Fruit fly (Drosophila melanogaster) whole organism, embryonic: Measurements from ENCODE around the gene CG16753.

Experiments
- C15 ChIP-seq: fragments of 200-800 bp; sonication (Bioruptor generic); IDR thresholded peaks from 3 replicates; pipeline ENCODE4 v1.3.6; 2022; ENCODE audit warnings: missing biosample characterization, missing genetic modification characterization
- CG11456 ChIP-seq: fragments of 200-800 bp; sonication (Bioruptor generic); IDR thresholded peaks from 3 replicates; pipeline ENCODE4 v1.3.6; 2022; ENCODE audit warnings: missing biosample characterization, missing genetic modification characterization
- CG11504 ChIP-seq: fragments of 200-800 bp; sonication (Bioruptor generic); optimal IDR thresholded peaks from 3 replicates; lab custom pipeline; 2019; ENCODE audit warnings: missing biosample characterization, mild to moderate bottlenecking, missing genetic modification characterization, moderate library complexity
- CG12219 ChIP-seq: fragments of 200-800 bp; sonication (Bioruptor generic); optimal IDR thresholded peaks from 3 replicates; lab custom pipeline; 2018; ENCODE audit warnings: missing biosample characterization, mild to moderate bottlenecking, missing genetic modification characterization
- CG12391 ChIP-seq: fragments of 200-800 bp; sonication (Bioruptor generic); optimal IDR thresholded peaks from 3 replicates; lab custom pipeline; 2018; ENCODE audit warnings: missing biosample characterization, mild to moderate bottlenecking, missing genetic modification characterization, moderate library complexity
- CG14050 ChIP-seq: fragments of 200-800 bp; sonication (Bioruptor generic); IDR thresholded peaks from 3 replicates; pipeline ENCODE4 v1.3.6; 2022; ENCODE audit warnings: missing biosample characterization, missing genetic modification characterization
- CG17328 ChIP-seq: fragments of 200-800 bp; sonication (Bioruptor generic); IDR thresholded peaks from 2 replicates; pipeline ENCODE4 v1.3.6; 2022; ENCODE audit warnings: missing biosample characterization, missing genetic modification characterization
- CG1792 ChIP-seq: fragments of 200-800 bp; sonication (Bioruptor generic); optimal IDR thresholded peaks from 2 replicates; lab custom pipeline; 2016; ENCODE audit warnings: missing biosample characterization, missing genetic modification characterization
- CG2120 ChIP-seq: fragments of 200-800 bp; sonication (Bioruptor generic); optimal IDR thresholded peaks from 3 replicates; lab custom pipeline; 2016; ENCODE audit warnings: missing biosample characterization, missing genetic modification characterization
- CG30020 ChIP-seq: fragments of 200-800 bp; optimal IDR thresholded peaks from 2 replicates; lab custom pipeline; 2019; ENCODE audit warnings: missing biosample characterization, mild to moderate bottlenecking, missing genetic modification characterization, moderate library complexity
- CG32767 ChIP-seq: fragments of 200-800 bp; sonication (Bioruptor generic); IDR thresholded peaks from 2 replicates; pipeline ENCODE4 v1.3.6; 2022; ENCODE audit warnings: missing biosample characterization, missing genetic modification characterization
- CG33557 ChIP-seq: fragments of 200-800 bp; sonication (Bioruptor generic); optimal IDR thresholded peaks from 2 replicates; lab custom pipeline; 2019; ENCODE audit warnings: missing biosample characterization, mild to moderate bottlenecking, missing genetic modification characterization, moderate library complexity
- CG34422 ChIP-seq: fragments of 200-800 bp; sonication (Bioruptor generic); IDR thresholded peaks from 3 replicates; pipeline ENCODE4 v1.3.6; 2022; ENCODE audit warnings: missing biosample characterization, missing genetic modification characterization
- CG6175 ChIP-seq: fragments of 200-800 bp; sonication (Bioruptor generic); IDR thresholded peaks from 3 replicates; pipeline ENCODE4 v1.3.6; 2022; ENCODE audit warnings: missing biosample characterization, missing genetic modification characterization
- CG6254 ChIP-seq: fragments of 200-800 bp; sonication (Bioruptor generic); optimal IDR thresholded peaks from 3 replicates; lab custom pipeline; 2017; ENCODE audit warnings: mild to moderate bottlenecking, missing biosample characterization, missing genetic modification reagents, missing genetic modification characterization
- CG6765 ChIP-seq: fragments of 200-800 bp; sonication (Bioruptor generic); optimal IDR thresholded peaks from 3 replicates; lab custom pipeline; 2017; ENCODE audit warnings: missing biosample characterization, mild to moderate bottlenecking, missing genetic modification characterization
- CG7271 ChIP-seq: fragments of 200-800 bp; sonication (Bioruptor generic); optimal IDR thresholded peaks from 2 replicates; lab custom pipeline; 2018; ENCODE audit warnings: missing biosample characterization, mild to moderate bottlenecking, missing genetic modification characterization, moderate library complexity
- CG7357 ChIP-seq: fragments of 200-800 bp; sonication (Bioruptor generic); IDR thresholded peaks from 3 replicates; pipeline ENCODE4 v1.3.6; 2022; ENCODE audit warnings: missing biosample characterization, missing genetic modification characterization
- CG9817 ChIP-seq: fragments of 200-800 bp; sonication (Bioruptor generic); optimal IDR thresholded peaks from 2 replicates; lab custom pipeline; 2018; ENCODE audit warnings: missing biosample characterization, mild to moderate bottlenecking, missing genetic modification characterization, moderate library complexity
- Chrac-16 ChIP-seq: fragments of 200-800 bp; sonication (Bioruptor generic); optimal IDR thresholded peaks from 3 replicates; lab custom pipeline; 2016; ENCODE audit warnings: missing biosample characterization, missing genetic modification characterization
- D ChIP-seq, 2 experiments: fragments of 200-800 bp in 1 of 2; fragments of >200 bp in 1 of 2; sonication (Bioruptor generic) in 1 of 2; optimal IDR thresholded peaks; 2 replicates in 1 of 2; 3 replicates in 1 of 2; lab custom pipeline; 2017; ENCODE audit warnings: mild to moderate bottlenecking in 1 of 2, missing biosample characterization in 1 of 2, missing genetic modification characterization in 1 of 2, missing genetic modification reagents in 1 of 2
- Elba2 ChIP-seq: fragments of 200-800 bp; sonication (Bioruptor generic); optimal IDR thresholded peaks from 3 replicates; lab custom pipeline; 2016; ENCODE audit warnings: missing biosample characterization, missing genetic modification characterization
- HLH3B ChIP-seq: fragments of 200-800 bp; sonication (Bioruptor generic); IDR thresholded peaks from 2 replicates; pipeline ENCODE4 v1.3.6; 2022; ENCODE audit warnings: missing biosample characterization, missing genetic modification characterization
- Myb ChIP-seq: fragments of 200-800 bp; sonication (Bioruptor generic); optimal IDR thresholded peaks from 2 replicates; lab custom pipeline; 2016; ENCODE audit warnings: missing biosample characterization, missing genetic modification characterization
- NK7.1 ChIP-seq: fragments of 200-800 bp; sonication (Bioruptor generic); optimal IDR thresholded peaks from 3 replicates; lab custom pipeline; 2016; ENCODE audit warnings: missing biosample characterization, missing genetic modification characterization
- Optix ChIP-seq: fragments of 200-800 bp; sonication (Bioruptor generic); IDR thresholded peaks from 3 replicates; pipeline ENCODE4 v1.3.6; 2022; ENCODE audit warnings: missing biosample characterization, missing genetic modification characterization
- Sry-δ ChIP-seq: fragments of 200-800 bp; sonication (Bioruptor generic); optimal IDR thresholded peaks from 2 replicates; lab custom pipeline; 2016; ENCODE audit warnings: missing biosample characterization, missing genetic modification characterization
- Xbp1 ChIP-seq: fragments of 200-800 bp; sonication (Bioruptor generic); optimal IDR thresholded peaks from 3 replicates; lab custom pipeline; 2016; ENCODE audit warnings: missing biosample characterization, mild to moderate bottlenecking, missing genetic modification characterization
- br ChIP-seq: fragments of >200 bp; optimal IDR thresholded peaks from 2 replicates; lab custom pipeline; 2017
- fu2 ChIP-seq: fragments of 200-800 bp; sonication (Bioruptor generic); optimal IDR thresholded peaks from 2 replicates; lab custom pipeline; 2016; ENCODE audit warnings: missing biosample characterization, missing genetic modification characterization
- hbn ChIP-seq: fragments of 200-800 bp; sonication (Bioruptor generic); IDR thresholded peaks from 2 replicates; pipeline ENCODE4 v1.3.6; 2022; ENCODE audit warnings: missing biosample characterization, missing genetic modification characterization; ENCODE audit not compliant: partially characterized antibody
- hkb ChIP-seq, 2 experiments: fragments of 200-800 bp in 1 of 2; fragments of >200 bp in 1 of 2; sonication (Bioruptor generic) in 1 of 2; IDR thresholded peaks in 1 of 2; optimal IDR thresholded peaks in 1 of 2; 2 replicates each; pipeline versions ENCODE4 v1.3.6 to Lab custom; 2017 to 2022; ENCODE audit warnings: missing biosample characterization in 1 of 2, missing genetic modification characterization in 1 of 2
- ken ChIP-seq: fragments of 200-800 bp; sonication (Bioruptor generic); IDR thresholded peaks from 3 replicates; pipeline ENCODE4 v1.3.6; 2022; ENCODE audit warnings: missing biosample characterization, missing genetic modification characterization
- lmd ChIP-seq: fragments of 200-800 bp; sonication (Bioruptor generic); IDR thresholded peaks from 2 replicates; pipeline ENCODE4 v1.3.6; 2022; ENCODE audit warnings: missing biosample characterization, missing genetic modification characterization
- maf-S ChIP-seq: fragments of 200-800 bp; sonication (Bioruptor generic); optimal IDR thresholded peaks from 2 replicates; lab custom pipeline; 2016; ENCODE audit warnings: missing biosample characterization, missing genetic modification characterization
- odd ChIP-seq: fragments of 200-800 bp; sonication (Bioruptor generic); optimal IDR thresholded peaks from 2 replicates; lab custom pipeline; 2017; ENCODE audit warnings: missing biosample characterization, mild to moderate bottlenecking, missing genetic modification characterization
- peb ChIP-seq: fragments of 200-800 bp; sonication (Bioruptor generic); IDR thresholded peaks from 2 replicates; pipeline ENCODE4 v1.3.6; 2022; ENCODE audit warnings: missing biosample characterization, missing genetic modification characterization
- salm ChIP-seq: fragments of 200-800 bp; sonication (Bioruptor generic); optimal IDR thresholded peaks from 2 replicates; lab custom pipeline; 2018; ENCODE audit warnings: missing biosample characterization, mild to moderate bottlenecking, missing genetic modification characterization
- sc ChIP-seq, 3 experiments: fragments of >200 bp in 2 of 3; fragments of 200-800 bp in 1 of 3; sonication (Bioruptor generic) in 1 of 3; optimal IDR thresholded peaks; 2 replicates in 2 of 3; 3 replicates in 1 of 3; lab custom pipeline; 2017; ENCODE audit warnings: mild to moderate bottlenecking in 1 of 3, missing biosample characterization in 1 of 3, missing genetic modification characterization in 1 of 3, missing genetic modification reagents in 1 of 3
- sens-2 ChIP-seq: fragments of 200-800 bp; sonication (Bioruptor generic); IDR thresholded peaks from 2 replicates; pipeline ENCODE4 v1.3.6; 2022; ENCODE audit warnings: missing biosample characterization, missing genetic modification characterization
- seq ChIP-seq: fragments of 200-800 bp; sonication (Bioruptor generic); IDR thresholded peaks from 2 replicates; pipeline ENCODE4 v1.3.6; 2022; ENCODE audit warnings: missing biosample characterization, missing genetic modification characterization
- shn ChIP-seq: fragments of 200-800 bp; sonication (Bioruptor generic); optimal IDR thresholded peaks from 3 replicates; lab custom pipeline; 2016; ENCODE audit warnings: missing biosample characterization, missing genetic modification characterization
- slou ChIP-seq: fragments of 200-800 bp; sonication (Bioruptor generic); optimal IDR thresholded peaks from 3 replicates; lab custom pipeline; 2016; ENCODE audit warnings: missing biosample characterization, missing genetic modification characterization
- tll ChIP-seq, 2 experiments: fragments of 200-800 bp in 1 of 2; fragments of >200 bp in 1 of 2; sonication (Bioruptor generic) in 1 of 2; optimal IDR thresholded peaks; 2 replicates each; lab custom pipeline; 2017 to 2019; ENCODE audit warnings: missing biosample characterization in 2 of 2, missing genetic modification characterization in 2 of 2, mild to moderate bottlenecking in 1 of 2, moderate library complexity in 1 of 2
- wek ChIP-seq: fragments of 200-800 bp; sonication (Bioruptor generic); optimal IDR thresholded peaks from 3 replicates; lab custom pipeline; 2018; ENCODE audit warnings: missing biosample characterization, mild to moderate bottlenecking, missing genetic modification characterization, moderate library complexity
- z ChIP-seq: fragments of 200-800 bp; sonication (Bioruptor generic); IDR thresholded peaks from 3 replicates; pipeline ENCODE4 v1.3.6; 2022; ENCODE audit warnings: missing biosample characterization, missing genetic modification characterization
- zfh1 ChIP-seq: fragments of 200-800 bp; sonication (Bioruptor generic); IDR thresholded peaks from 3 replicates; pipeline ENCODE4 v1.3.6; 2022; ENCODE audit warnings: missing biosample characterization, missing genetic modification characterization

CG16753 gene

dm6 chr3L:3035769-3036583 lies 18.9 kb upstream of the CG16753 start (continued):
- peak; percentile 83 for TF ChIP-seq CG14050 (GFP tag; lab: Robert Waterston, UW)
- TF ChIP-seq Myb: peak; percentile 21
- TF ChIP-seq CG32767 (GFP tag; lab: Robert Waterston, UW): peak; percentile 88
- TF ChIP-seq CG17328 (GFP tag; lab: Robert Waterston, UW): peak; percentile 82
- TF ChIP-seq CG11504 (tag; lab: Kevin White, UChicago): peak; percentile 89
- TF ChIP-seq CG2120 (GFP tag; lab: Kevin White, UChicago): peak; percentile 85
- peak; percentile 59 for TF ChIP-seq NK7.1 (GFP tag; lab: Kevin White, UChicago)
- TF ChIP-seq sens-2 (GFP tag; lab: Robert Waterston, UW): peak; percentile 70; the same call in 1 of the 2 replicates
- TF ChIP-seq CG1792: peak; percentile 54
- TF ChIP-seq CG11456: peak; percentile 67; the same call in 1 of the 3 replicates
- TF ChIP-seq zfh1: peak; percentile 80
- TF ChIP-seq peb (GFP tag; lab: Robert Waterston, UW): 0 out of 2 replicates have a peak, but pooled peaks have one; percentile 19
- peak; percentile 43 for TF ChIP-seq Sry-δ (GFP tag; lab: Kevin White, UChicago)
- TF ChIP-seq C15: peak; percentile 71; the same call in 1 of the 3 replicates
- no peak for TF ChIP-seq hkb (optimal IDR thresholded peaks at IDR 0.05; lab: Kevin White, UChicago)
- peak; percentile 88 for TF ChIP-seq hkb (GFP tag; IDR thresholded peaks at IDR 0.05; lab: Robert Waterston, UW)
- TF ChIP-seq maf-S (GFP tag; lab: Kevin White, UChicago): peak; percentile 13
- TF ChIP-seq z: no peak
- TF ChIP-seq CG7357 (GFP tag; lab: Robert Waterston, UW): 0 out of 3 replicates have a peak, but pooled peaks have one; percentile 15
- peak; percentile 89 for TF ChIP-seq odd
- peak; percentile 85 for TF ChIP-seq CG6765 (GFP tag; lab: Kevin White, UChicago)
- TF ChIP-seq HLH3B (GFP tag; lab: Robert Waterston, UW): peak; percentile 75
- peak; percentile 61 for TF ChIP-seq Chrac-16 (GFP tag; lab: Kevin White, UChicago)
- TF ChIP-seq CG9817 (tag; lab: Kevin White, UChicago): peak; percentile 77
- peak; percentile 78 for TF ChIP-seq Xbp1 (GFP tag; lab: Kevin White, UChicago)
- peak; percentile 55 for TF ChIP-seq salm (tag; lab: Kevin White, UChicago)
- TF ChIP-seq lmd: peak; percentile 72
- TF ChIP-seq CG12219 (GFP tag; lab: Kevin White, UChicago): peak; percentile 86
- peak; percentile 41; the same call in 2 of the 3 replicates for TF ChIP-seq ken (GFP tag; lab: Robert Waterston, UW)
- TF ChIP-seq Elba2 (GFP tag; lab: Kevin White, UChicago): no peak
- TF ChIP-seq tll (GFP tag; optimal IDR thresholded peaks at IDR 0.05; lab: Kevin White, UChicago): no peak
- no peak for TF ChIP-seq br
- no peak for TF ChIP-seq D (optimal IDR thresholded peaks at IDR 0.05; lab: Kevin White, UChicago)
- TF ChIP-seq D (GFP tag; optimal IDR thresholded peaks at IDR 0.05; lab: Kevin White, UChicago): peak; percentile 81
- peak; percentile 43 for TF ChIP-seq slou (GFP tag; lab: Kevin White, UChicago)
- TF ChIP-seq CG6254 (GFP tag; lab: Kevin White, UChicago): peak; percentile 80
- TF ChIP-seq CG7271 (tag; lab: Kevin White, UChicago): peak; percentile 66
- TF ChIP-seq hbn (GFP tag; lab: Robert Waterston, UW): peak; percentile 17; the same call in 1 of the 2 replicates
- peak; percentile 47 for TF ChIP-seq fu2 (GFP tag; lab: Kevin White, UChicago)
- TF ChIP-seq CG34422 (GFP tag; lab: Robert Waterston, UW): peak; percentile 66
- peak; percentile 59 for TF ChIP-seq wek (GFP tag; lab: Kevin White, UChicago)
- TF ChIP-seq CG12391: peak; percentile 89
- peak; percentile 63 for TF ChIP-seq CG30020 (tag; lab: Kevin White, UChicago)
- TF ChIP-seq shn (GFP tag; lab: Kevin White, UChicago): peak; percentile 55
- TF ChIP-seq Optix (GFP tag; lab: Robert Waterston, UW): peak; percentile 46; the same call in 1 of the 3 replicates
- TF ChIP-seq sc (optimal IDR thresholded peaks at IDR 0.05; lab: Kevin White, UChicago): no peak
- peak; percentile 75 for TF ChIP-seq sc (GFP tag; optimal IDR thresholded peaks at IDR 0.05; lab: Kevin White, UChicago)
- TF ChIP-seq seq (GFP tag; lab: Robert Waterston, UW): peak; percentile 88
- peak; percentile 77 for TF ChIP-seq CG33557 (GFP tag; lab: Kevin White, UChicago)
- no peak for TF ChIP-seq CG6175 (GFP tag; lab: Robert Waterston, UW)
